Worm (Caenorhabditis elegans) whole organism, L1 larva: ENCODE measurements around the gene Y43B11AR.1.

Source experiments
- elt-3 ChIP-seq, 6 experiments: fragments of 150-350 bp in 1 of 6; sonication (generic microtip); optimal IDR thresholded peaks; 2 replicates each; lab custom pipeline; 2017 to 2018; ENCODE audit warnings: missing biosample characterization in 6 of 6, missing genetic modification characterization in 6 of 6, inconsistent platforms in 1 of 6
- lin-35 ChIP-seq, 2 experiments: fragments of 150-350 bp; optimal IDR thresholded peaks; 2 replicates each; lab custom pipeline; 2014; ENCODE audit warnings: missing biosample characterization in 2 of 2, missing genetic modification characterization in 2 of 2, missing genetic modification reagents in 2 of 2
- nhr-11 ChIP-seq: fragments of 150-350 bp; optimal IDR thresholded peaks from 2 replicates; lab custom pipeline; 2014; ENCODE audit warnings: missing biosample characterization, missing genetic modification characterization
- rnt-1 ChIP-seq: sonication (generic microtip); optimal IDR thresholded peaks from 2 replicates; lab custom pipeline; 2016; ENCODE audit warnings: mild to moderate bottlenecking, missing genetic modification characterization, moderate library complexity, missing compliant biosample characterization
- swsn-7 ChIP-seq: sonication (generic microtip); optimal IDR thresholded peaks from 2 replicates; lab custom pipeline; 2016; ENCODE audit warnings: missing genetic modification characterization, missing compliant biosample characterization
- tbx-2 ChIP-seq: sonication (generic microtip); optimal IDR thresholded peaks from 2 replicates; lab custom pipeline; 2016; ENCODE audit warnings: missing genetic modification characterization, missing compliant biosample characterization

- TF ChIP-seq rnt-1 (tag; lab: Kevin White, UChicago) (no peak), swsn-7 (tag; lab: Kevin White, UChicago) (no peak), lin-35 (GFP tag; optimal IDR thresholded peaks at IDR 0.05; lab: Kevin White, UChicago) (no peak), elt-3 (tag; optimal IDR thresholded peaks at IDR 0.05; lab: Kevin White, UChicago) (no peak), nhr-11 (tag; lab: Kevin White, UChicago) (no peak), tbx-2 (tag; lab: Kevin White, UChicago) (no peak)
Observed at ce11 chrIV:7121313-7122055, 40.2 kb downstream of the Y43B11AR.1 start, which contains the start of the genes C34D4.10 and str-48.
